Fruit fly (Drosophila melanogaster) whole organism, embryonic: ENCODE results near the gene Coa8.

Experiments
- BEAF-32 ChIP-seq: fragments of 200-800 bp; sonication (Bioruptor generic); optimal IDR thresholded peaks from 3 replicates; lab custom pipeline; 2017; ENCODE audit warnings: missing biosample characterization, missing genetic modification characterization, mild to moderate bottlenecking, moderate library complexity, missing genetic modification reagents
- CG10959 ChIP-seq: fragments of 200-800 bp; sonication (Bioruptor generic); IDR thresholded peaks from 2 replicates; pipeline ENCODE4 v1.3.6; 2022; ENCODE audit warnings: missing biosample characterization, missing genetic modification characterization
- CG11560 ChIP-seq: fragments of 200-800 bp; sonication (Bioruptor generic); IDR thresholded peaks from 3 replicates; pipeline ENCODE4 v1.3.6; 2022; ENCODE audit warnings: missing biosample characterization, missing genetic modification characterization
- CG12104 ChIP-seq: fragments of 200-800 bp; sonication (Bioruptor generic); optimal IDR thresholded peaks from 3 replicates; lab custom pipeline; 2016; ENCODE audit warnings: missing biosample characterization, missing genetic modification characterization
- CG12659 ChIP-seq: fragments of 200-800 bp; sonication (Bioruptor generic); optimal IDR thresholded peaks from 3 replicates; lab custom pipeline; 2017; ENCODE audit warnings: mild to moderate bottlenecking, missing biosample characterization, missing genetic modification reagents, missing genetic modification characterization
- CG12942 ChIP-seq: fragments of 200-800 bp; sonication (Bioruptor generic); optimal IDR thresholded peaks from 3 replicates; lab custom pipeline; 2016; ENCODE audit warnings: missing biosample characterization, missing genetic modification characterization
- CG13894 ChIP-seq: fragments of 200-800 bp; sonication (Bioruptor generic); optimal IDR thresholded peaks from 3 replicates; lab custom pipeline; 2018; ENCODE audit warnings: missing biosample characterization, mild to moderate bottlenecking, missing genetic modification characterization, moderate library complexity
- CG14050 ChIP-seq: fragments of 200-800 bp; sonication (Bioruptor generic); IDR thresholded peaks from 3 replicates; pipeline ENCODE4 v1.3.6; 2022; ENCODE audit warnings: missing biosample characterization, missing genetic modification characterization
- CG14667 ChIP-seq: fragments of 200-800 bp; sonication (Bioruptor generic); IDR thresholded peaks from 2 replicates; pipeline ENCODE4 v1.3.6; 2022; ENCODE audit warnings: missing biosample characterization, missing genetic modification characterization
- CG14710 ChIP-seq: fragments of 200-800 bp; sonication (Bioruptor generic); optimal IDR thresholded peaks from 3 replicates; lab custom pipeline; 2019; ENCODE audit warnings: missing biosample characterization, mild to moderate bottlenecking, missing genetic modification characterization, moderate library complexity
- CG1529 ChIP-seq: fragments of 200-800 bp; sonication (Bioruptor generic); optimal IDR thresholded peaks from 3 replicates; lab custom pipeline; 2018; ENCODE audit warnings: missing biosample characterization, missing genetic modification characterization
- CG1647 ChIP-seq: fragments of 200-800 bp; sonication (Bioruptor generic); optimal IDR thresholded peaks from 3 replicates; lab custom pipeline; 2016; ENCODE audit warnings: missing biosample characterization, missing genetic modification characterization
- CG16815 ChIP-seq: fragments of 200-800 bp; sonication (Bioruptor generic); optimal IDR thresholded peaks from 3 replicates; lab custom pipeline; 2017; ENCODE audit warnings: missing biosample characterization, mild to moderate bottlenecking, missing genetic modification characterization
- CG18599 ChIP-seq: fragments of 200-800 bp; sonication (Bioruptor generic); optimal IDR thresholded peaks from 3 replicates; lab custom pipeline; 2017; ENCODE audit warnings: missing biosample characterization, missing genetic modification characterization, mild to moderate bottlenecking, moderate library complexity, missing genetic modification reagents
- CG2129 ChIP-seq: fragments of 200-800 bp; sonication (Bioruptor generic); IDR thresholded peaks from 2 replicates; pipeline ENCODE4 v1.3.6; 2022; ENCODE audit warnings: missing biosample characterization, missing genetic modification characterization; ENCODE audit not compliant: partially characterized antibody
- CG2889 ChIP-seq: fragments of 200-800 bp; sonication (Bioruptor generic); IDR thresholded peaks from 3 replicates; pipeline ENCODE4 v1.3.6; 2022; ENCODE audit warnings: missing biosample characterization, missing genetic modification characterization
- CG33557 ChIP-seq: fragments of 200-800 bp; sonication (Bioruptor generic); optimal IDR thresholded peaks from 2 replicates; lab custom pipeline; 2019; ENCODE audit warnings: missing biosample characterization, mild to moderate bottlenecking, missing genetic modification characterization, moderate library complexity
- CG6683 ChIP-seq: fragments of 200-800 bp; sonication (Bioruptor generic); optimal IDR thresholded peaks from 2 replicates; lab custom pipeline; 2017; ENCODE audit warnings: missing biosample characterization, mild to moderate bottlenecking, missing genetic modification characterization, missing genetic modification reagents
- CG7839 ChIP-seq: fragments of 200-800 bp; sonication (Bioruptor generic); optimal IDR thresholded peaks from 3 replicates; lab custom pipeline; 2018; ENCODE audit warnings: missing biosample characterization, mild to moderate bottlenecking, missing genetic modification characterization, moderate library complexity
- CG8478 ChIP-seq: fragments of >200 bp; optimal IDR thresholded peaks from 2 replicates; lab custom pipeline; 2018
- CG8944 ChIP-seq: fragments of 200-800 bp; sonication (Bioruptor generic); optimal IDR thresholded peaks from 3 replicates; lab custom pipeline; 2016; ENCODE audit warnings: missing biosample characterization, missing genetic modification characterization
- CG9609 ChIP-seq: fragments of 200-800 bp; sonication (Bioruptor generic); optimal IDR thresholded peaks from 3 replicates; lab custom pipeline; 2016; ENCODE audit warnings: missing biosample characterization, missing genetic modification characterization
- CoRest ChIP-seq: fragments of 200-800 bp; sonication (Bioruptor generic); optimal IDR thresholded peaks from 3 replicates; lab custom pipeline; 2018; ENCODE audit warnings: missing biosample characterization, mild to moderate bottlenecking, missing genetic modification characterization, moderate library complexity
- D19B ChIP-seq: fragments of 200-800 bp; sonication (Bioruptor generic); optimal IDR thresholded peaks from 2 replicates; lab custom pipeline; 2017; ENCODE audit warnings: missing biosample characterization, mild to moderate bottlenecking, missing genetic modification characterization
- GATAe ChIP-seq: fragments of 200-800 bp; sonication (Bioruptor generic); conservative IDR thresholded peaks from 2 replicates; pipeline ENCODE4 v1.3.6; 2022; ENCODE audit warnings: missing biosample characterization, missing genetic modification characterization
- Meics ChIP-seq: fragments of 200-800 bp; sonication (Bioruptor generic); optimal IDR thresholded peaks from 2 replicates; lab custom pipeline; 2017; ENCODE audit warnings: missing biosample characterization, mild to moderate bottlenecking, missing genetic modification characterization
- Pdp1 ChIP-seq, 2 experiments: fragments of 200-800 bp; sonication (Bioruptor generic); optimal IDR thresholded peaks; 3 replicates each; lab custom pipeline; 2016; ENCODE audit warnings: missing biosample characterization in 2 of 2, missing genetic modification characterization in 2 of 2, mild to moderate bottlenecking in 1 of 2, moderate library complexity in 1 of 2
- Stat92E ChIP-seq, 3 experiments: fragments of >200 bp in 2 of 3; fragments of 200-800 bp in 1 of 3; sonication (Bioruptor generic) in 1 of 3; optimal IDR thresholded peaks; 2 replicates each; lab custom pipeline; 2017 to 2019; ENCODE audit warnings: missing biosample characterization in 3 of 3, missing genetic modification characterization in 3 of 3, mild to moderate bottlenecking in 1 of 3, moderate library complexity in 1 of 3
- btn ChIP-seq: fragments of 200-800 bp; sonication (Bioruptor generic); optimal IDR thresholded peaks from 2 replicates; lab custom pipeline; 2016; ENCODE audit warnings: missing biosample characterization, missing genetic modification characterization
- cad ChIP-seq: fragments of >200 bp; optimal IDR thresholded peaks from 2 replicates; lab custom pipeline; 2017; ENCODE audit warnings: missing biosample characterization, missing genetic modification characterization
- chif ChIP-seq, 2 experiments: fragments of 200-800 bp; sonication (Bioruptor generic); optimal IDR thresholded peaks; 3 replicates each; lab custom pipeline; 2016; ENCODE audit warnings: missing biosample characterization in 2 of 2, missing genetic modification characterization in 2 of 2
- chn ChIP-seq: fragments of 200-800 bp; sonication (Bioruptor generic); optimal IDR thresholded peaks from 2 replicates; lab custom pipeline; 2016; ENCODE audit warnings: missing biosample characterization, missing genetic modification characterization
- crc ChIP-seq: fragments of 200-800 bp; sonication (Bioruptor generic); optimal IDR thresholded peaks from 2 replicates; lab custom pipeline; 2016; ENCODE audit warnings: missing biosample characterization, missing genetic modification characterization
- gcm ChIP-seq: fragments of 200-800 bp; sonication (Bioruptor generic); optimal IDR thresholded peaks from 2 replicates; lab custom pipeline; 2019; ENCODE audit warnings: missing biosample characterization, mild to moderate bottlenecking, missing genetic modification characterization, moderate library complexity
- hbn ChIP-seq: fragments of 200-800 bp; sonication (Bioruptor generic); IDR thresholded peaks from 2 replicates; pipeline ENCODE4 v1.3.6; 2022; ENCODE audit warnings: missing biosample characterization, missing genetic modification characterization; ENCODE audit not compliant: partially characterized antibody
- inv ChIP-seq: fragments of 200-800 bp; sonication (Bioruptor generic); IDR thresholded peaks from 2 replicates; pipeline ENCODE4 v1.3.6; 2022; ENCODE audit warnings: missing biosample characterization, missing genetic modification characterization; ENCODE audit not compliant: partially characterized antibody
- jumu ChIP-seq: fragments of 200-800 bp; sonication (Bioruptor generic); optimal IDR thresholded peaks from 3 replicates; lab custom pipeline; 2016; ENCODE audit warnings: missing biosample characterization, missing genetic modification characterization
- lola ChIP-seq, 3 experiments: fragments of >200 bp in 2 of 3; fragments of 200-800 bp in 1 of 3; sonication (Bioruptor generic) in 1 of 3; optimal IDR thresholded peaks; 2 replicates each; lab custom pipeline; 2017 to 2019; ENCODE audit warnings: missing biosample characterization in 3 of 3, missing genetic modification characterization in 3 of 3, mild to moderate bottlenecking in 1 of 3, moderate library complexity in 1 of 3
- lov ChIP-seq, 2 experiments: fragments of 200-800 bp in 1 of 2; fragments of >200 bp in 1 of 2; sonication (Bioruptor generic) in 1 of 2; IDR thresholded peaks in 1 of 2; optimal IDR thresholded peaks in 1 of 2; 2 replicates in 1 of 2; 3 replicates in 1 of 2; pipeline versions ENCODE4 v1.3.6 to Lab custom; 2017 to 2022; ENCODE audit warnings: missing biosample characterization in 1 of 2, missing genetic modification characterization in 1 of 2
- mam ChIP-seq: fragments of 200-800 bp; sonication (Bioruptor generic); optimal IDR thresholded peaks from 3 replicates; lab custom pipeline; 2016; ENCODE audit warnings: missing biosample characterization, missing genetic modification characterization
- mirr ChIP-seq: fragments of 200-800 bp; sonication (Bioruptor generic); optimal IDR thresholded peaks from 3 replicates; lab custom pipeline; 2018; ENCODE audit warnings: missing biosample characterization, mild to moderate bottlenecking, missing genetic modification characterization
- sc ChIP-seq, 3 experiments: fragments of >200 bp in 2 of 3; fragments of 200-800 bp in 1 of 3; sonication (Bioruptor generic) in 1 of 3; optimal IDR thresholded peaks; 2 replicates in 2 of 3; 3 replicates in 1 of 3; lab custom pipeline; 2017; ENCODE audit warnings: mild to moderate bottlenecking in 1 of 3, missing biosample characterization in 1 of 3, missing genetic modification characterization in 1 of 3, missing genetic modification reagents in 1 of 3
- sd ChIP-seq: fragments of 200-800 bp; sonication (Bioruptor generic); optimal IDR thresholded peaks from 3 replicates; lab custom pipeline; 2018; ENCODE audit warnings: missing biosample characterization, mild to moderate bottlenecking, missing genetic modification characterization, moderate library complexity
- sug ChIP-seq: fragments of 200-800 bp; optimal IDR thresholded peaks from 2 replicates; lab custom pipeline; 2019; ENCODE audit warnings: missing biosample characterization, mild to moderate bottlenecking, missing genetic modification characterization, moderate library complexity
- tna ChIP-seq: fragments of 200-800 bp; sonication (Bioruptor generic); IDR thresholded peaks from 2 replicates; pipeline ENCODE4 v1.3.6; 2022; ENCODE audit warnings: missing biosample characterization, missing genetic modification characterization; ENCODE audit not compliant: partially characterized antibody
- twi ChIP-seq: fragments of 200-800 bp; optimal IDR thresholded peaks from 2 replicates; lab custom pipeline; 2019; ENCODE audit warnings: missing biosample characterization, mild to moderate bottlenecking, missing genetic modification characterization, moderate library complexity
- wdn ChIP-seq: fragments of 200-800 bp; sonication (Bioruptor generic); IDR thresholded peaks from 2 replicates; pipeline ENCODE4 v1.3.6; 2022; ENCODE audit warnings: missing biosample characterization, missing genetic modification characterization
- zfh1 ChIP-seq: fragments of 200-800 bp; sonication (Bioruptor generic); IDR thresholded peaks from 3 replicates; pipeline ENCODE4 v1.3.6; 2022; ENCODE audit warnings: missing biosample characterization, missing genetic modification characterization

The Coa8 gene

dm6 chrX:1849914-1850313 lies 30.2 kb upstream of the Coa8 start (continued):
- peak in 1 of 3 experiments; percentile 52 for TF ChIP-seq lola (GFP tag; optimal IDR thresholded peaks at IDR 0.05; lab: Kevin White, UChicago)
- peak; percentile 88 for TF ChIP-seq sd (tag; lab: Kevin White, UChicago)
- TF ChIP-seq wdn (GFP tag; lab: Robert Waterston, UW): peak; percentile 77
- TF ChIP-seq CG2889 (GFP tag; lab: Robert Waterston, UW): peak; percentile 60; the same call in 2 of the 3 replicates
- TF ChIP-seq CG1529 (GFP tag; lab: Kevin White, UChicago): peak; percentile 54
- peak; percentile 50; the same call in 1 of the 2 replicates for TF ChIP-seq GATAe (GFP tag; lab: Robert Waterston, UW)
- no peak for TF ChIP-seq Stat92E (GFP tag; optimal IDR thresholded peaks at IDR 0.05; lab: Kevin White, UChicago)
- 0 out of 3 replicates have a peak, but pooled peaks have one; percentile 58 for TF ChIP-seq CG11560 (tag; lab: Robert Waterston, UW)
- no peak for TF ChIP-seq inv (GFP tag; lab: Robert Waterston, UW)
- TF ChIP-seq CG12942: peak; percentile 63
- no peak for TF ChIP-seq hbn
- peak; percentile 80 for TF ChIP-seq CG6683
- peak; percentile 43 for TF ChIP-seq CG10959
- TF ChIP-seq mirr (GFP tag; lab: Kevin White, UChicago): peak; percentile 82
- TF ChIP-seq sc (optimal IDR thresholded peaks at IDR 0.05; lab: Kevin White, UChicago): no peak
- TF ChIP-seq sc (GFP tag; optimal IDR thresholded peaks at IDR 0.05; lab: Kevin White, UChicago): peak; percentile 40
- peak; percentile 56 for TF ChIP-seq CG9609 (GFP tag; lab: Kevin White, UChicago)
- peak; percentile 66 for TF ChIP-seq crc (GFP tag; lab: Kevin White, UChicago)
- TF ChIP-seq BEAF-32 (GFP tag; lab: Kevin White, UChicago): no peak
- peak; percentile 65 for TF ChIP-seq chn (GFP tag; lab: Kevin White, UChicago)
- no peak for TF ChIP-seq cad
- peak; percentile 94 for TF ChIP-seq Meics (GFP tag; lab: Kevin White, UChicago)
- peak; percentile 71 for TF ChIP-seq twi (tag; lab: Kevin White, UChicago)
- peak; percentile 92 for TF ChIP-seq CG7839 (tag; lab: Kevin White, UChicago)
- peak; percentile 94 for TF ChIP-seq sug (tag; lab: Kevin White, UChicago)
- TF ChIP-seq CG12659 (GFP tag; lab: Kevin White, UChicago): peak; percentile 90
- TF ChIP-seq CG8944 (GFP tag; lab: Kevin White, UChicago): peak; percentile 43
- TF ChIP-seq CG16815 (GFP tag; lab: Kevin White, UChicago): peak; percentile 63
- no peak for TF ChIP-seq lov (optimal IDR thresholded peaks at IDR 0.05; lab: Kevin White, UChicago)
- TF ChIP-seq lov (GFP tag; IDR thresholded peaks at IDR 0.05; lab: Robert Waterston, UW): no peak
- TF ChIP-seq btn (GFP tag; lab: Kevin White, UChicago): no peak
- peak; percentile 83 for TF ChIP-seq CG12104 (GFP tag; lab: Kevin White, UChicago)
- peak; percentile 54; the same call in 1 of the 3 replicates for TF ChIP-seq zfh1 (GFP tag; lab: Robert Waterston, UW)
- peak; percentile 70 for TF ChIP-seq gcm
- no peak for TF ChIP-seq CG8478 (lab: Kevin White, UChicago)
- peak; percentile 56 for TF ChIP-seq jumu (GFP tag; lab: Kevin White, UChicago)
- TF ChIP-seq CG14050 (GFP tag; lab: Robert Waterston, UW): peak; percentile 61; the same call in 2 of the 3 replicates
- peak; percentile 49 for TF ChIP-seq CG33557 (GFP tag; lab: Kevin White, UChicago)
- TF ChIP-seq Pdp1 (GFP tag; optimal IDR thresholded peaks at IDR 0.05; lab: Kevin White, UChicago): peak; percentile 74 to 85
- peak; percentile 96 for TF ChIP-seq CG18599 (GFP tag; lab: Kevin White, UChicago)
- peak; percentile 85 for TF ChIP-seq mam (GFP tag; lab: Kevin White, UChicago)
- TF ChIP-seq CG13894: peak; percentile 93
- peak; percentile 79 for TF ChIP-seq CG1647 (GFP tag; lab: Kevin White, UChicago)
- no peak for TF ChIP-seq tna
- TF ChIP-seq CG14667 (GFP tag; lab: Robert Waterston, UW): peak; percentile 58; the same call in 1 of the 2 replicates
- peak; percentile 66 for TF ChIP-seq CG14710 (tag; lab: Kevin White, UChicago)
- TF ChIP-seq CoRest (tag; lab: Kevin White, UChicago): peak; percentile 91
- peak; percentile 85 for TF ChIP-seq D19B (GFP tag; lab: Kevin White, UChicago)
- TF ChIP-seq CG2129 (GFP tag; lab: Robert Waterston, UW): no peak
- peak; percentile 61 to 68 for TF ChIP-seq chif (GFP tag; optimal IDR thresholded peaks at IDR 0.05; lab: Kevin White, UChicago)
